Worm (Caenorhabditis elegans) whole organism, L1 larva: Measurements from ENCODE around the gene srh-69.
"Not testable (repeated sequence)": the region's sequence is repeated elsewhere in the genome, so short reads cannot be mapped to it uniquely, and the experiment has no call there.

Experiments used
- C34B4.2 ChIP-seq: sonication (generic microtip); optimal IDR thresholded peaks from 2 replicates; lab custom pipeline; 2017; ENCODE audit warnings: mild to moderate bottlenecking, missing genetic modification characterization, missing compliant biosample characterization
- alr-1 ChIP-seq: fragments of 200-800 bp; sonication (Bioruptor generic); optimal IDR thresholded peaks from 2 replicates; lab custom pipeline; 2018; ENCODE audit warnings: borderline replicate concordance, mild to moderate bottlenecking, missing genetic modification characterization, missing compliant biosample characterization
- aly-2 ChIP-seq: fragments of 150-350 bp; optimal IDR thresholded peaks from 2 replicates; lab custom pipeline; 2014; ENCODE audit warnings: missing biosample characterization, missing genetic modification characterization
- blmp-1 ChIP-seq: fragments of 150-350 bp; optimal IDR thresholded peaks from 2 replicates; lab custom pipeline; 2014; ENCODE audit warnings: missing biosample characterization, missing genetic modification characterization
- ceh-8 ChIP-seq: fragments of 200-800 bp; sonication (Bioruptor generic); optimal IDR thresholded peaks from 2 replicates; lab custom pipeline; 2018; ENCODE audit warnings: mild to moderate bottlenecking, missing genetic modification characterization, moderate library complexity, missing compliant biosample characterization
- ceh-82 ChIP-seq, 3 experiments: fragments of 150-350 bp in 1 of 3; sonication (generic microtip) in 2 of 3; optimal IDR thresholded peaks; 2 replicates each; lab custom pipeline; 2014 to 2017; ENCODE audit warnings: missing biosample characterization in 3 of 3, missing genetic modification characterization in 3 of 3
- dpl-1 ChIP-seq, 3 experiments: fragments of 150-350 bp in 2 of 3; sonication (generic microtip) in 1 of 3; optimal IDR thresholded peaks; 2 replicates each; lab custom pipeline; 2014 to 2017; ENCODE audit warnings: missing biosample characterization in 3 of 3, missing genetic modification characterization in 3 of 3, missing genetic modification reagents in 3 of 3
- dsc-1 ChIP-seq: sonication (generic microtip); optimal IDR thresholded peaks from 2 replicates; lab custom pipeline; 2016; ENCODE audit warnings: mild to moderate bottlenecking, missing genetic modification characterization, missing compliant biosample characterization
- efl-1 ChIP-seq, 4 experiments: fragments of 150-350 bp; optimal IDR thresholded peaks in 3 of 4; peaks in 1 of 4; 1 replicate in 1 of 4; 2 replicates in 3 of 4; lab custom pipeline; 2014; ENCODE audit warnings: missing biosample characterization in 2 of 4, missing genetic modification characterization in 2 of 4, missing genetic modification reagents in 2 of 4
- efl-3 ChIP-seq: fragments of 200-800 bp; sonication (Bioruptor generic); optimal IDR thresholded peaks from 2 replicates; lab custom pipeline; 2018; ENCODE audit warnings: mild to moderate bottlenecking, missing genetic modification characterization, missing compliant biosample characterization
- egl-13 ChIP-seq: sonication (generic microtip); optimal IDR thresholded peaks from 2 replicates; lab custom pipeline; 2016; ENCODE audit warnings: missing genotype, missing genetic modification reagents, missing genetic modification characterization, missing compliant biosample characterization
- elt-3 ChIP-seq, 6 experiments: fragments of 150-350 bp in 1 of 6; sonication (generic microtip); optimal IDR thresholded peaks; 2 replicates each; lab custom pipeline; 2017 to 2018; ENCODE audit warnings: missing biosample characterization in 6 of 6, missing genetic modification characterization in 6 of 6, inconsistent platforms in 1 of 6
- ets-5 ChIP-seq: fragments of 200-800 bp; sonication (Bioruptor generic); IDR thresholded peaks from 2 replicates; pipeline ENCODE4 v1.3.6; 2022; ENCODE audit warnings: missing genetic modification characterization, missing compliant biosample characterization
- grh-1 ChIP-seq: fragments of 200-800 bp; sonication (Bioruptor generic); IDR thresholded peaks from 2 replicates; pipeline ENCODE4 v1.3.6; 2022; ENCODE audit warnings: missing genetic modification reagents, missing genetic modification characterization, missing compliant biosample characterization
- hlh-17 ChIP-seq: fragments of 200-800 bp; sonication (Bioruptor generic); optimal IDR thresholded peaks from 2 replicates; lab custom pipeline; 2018; ENCODE audit warnings: missing genetic modification characterization, mild to moderate bottlenecking, missing compliant biosample characterization, moderate library complexity, borderline replicate concordance
- hlh-4 ChIP-seq: sonication (generic microtip); optimal IDR thresholded peaks from 2 replicates; lab custom pipeline; 2016; ENCODE audit warnings: mild to moderate bottlenecking, missing genetic modification characterization, missing compliant biosample characterization
- irx-1 ChIP-seq: sonication (generic microtip); optimal IDR thresholded peaks from 2 replicates; lab custom pipeline; 2016; ENCODE audit warnings: missing genetic modification characterization, missing compliant biosample characterization
- jun-1 ChIP-seq: fragments of 150-350 bp; optimal IDR thresholded peaks from 2 replicates; lab custom pipeline; 2014; ENCODE audit warnings: missing biosample characterization, missing genetic modification reagents, missing genetic modification characterization
- lin-14 ChIP-seq: fragments of 200-800 bp; sonication (Bioruptor generic); optimal IDR thresholded peaks from 2 replicates; lab custom pipeline; 2018; ENCODE audit warnings: mild to moderate bottlenecking, missing genetic modification characterization, moderate library complexity, missing compliant biosample characterization
- lin-39 ChIP-seq: fragments of 150-350 bp; optimal IDR thresholded peaks from 2 replicates; lab custom pipeline; 2014; ENCODE audit warnings: missing biosample characterization, missing genetic modification reagents, missing genetic modification characterization
- nhr-12 ChIP-seq: sonication (generic microtip); optimal IDR thresholded peaks from 2 replicates; lab custom pipeline; 2017; ENCODE audit warnings: missing biosample characterization, missing genetic modification characterization
- nhr-19 ChIP-seq: fragments of 200-800 bp; sonication (Bioruptor generic); conservative IDR thresholded peaks from 2 replicates; pipeline ENCODE4 v1.3.6; 2022; ENCODE audit warnings: missing genetic modification characterization, missing compliant biosample characterization
- nhr-237 ChIP-seq: fragments of 150-350 bp; optimal IDR thresholded peaks from 2 replicates; lab custom pipeline; 2014; ENCODE audit warnings: missing biosample characterization, missing genetic modification characterization
- nhr-28 ChIP-seq: fragments of 150-350 bp; optimal IDR thresholded peaks from 2 replicates; lab custom pipeline; 2014; ENCODE audit warnings: missing biosample characterization, missing genetic modification characterization
- nhr-47 ChIP-seq: sonication (generic microtip); optimal IDR thresholded peaks from 2 replicates; lab custom pipeline; 2016; ENCODE audit warnings: mild to moderate bottlenecking, missing genetic modification characterization, moderate library complexity, missing compliant biosample characterization
- nhr-76 ChIP-seq: sonication (generic microtip); optimal IDR thresholded peaks from 2 replicates; lab custom pipeline; 2017; ENCODE audit warnings: missing biosample characterization, missing genetic modification characterization
- nhr-77 ChIP-seq: fragments of 150-350 bp; optimal IDR thresholded peaks from 2 replicates; lab custom pipeline; 2014; ENCODE audit warnings: missing biosample characterization, missing genetic modification characterization
- nhr-85 ChIP-seq: sonication (generic microtip); peaks from one replicate; lab custom pipeline; 2016; ENCODE audit warnings: missing genetic modification characterization, inconsistent platforms, missing compliant biosample characterization
- pag-3 ChIP-seq: sonication (generic microtip); optimal IDR thresholded peaks from 2 replicates; lab custom pipeline; 2017; ENCODE audit warnings: missing genetic modification characterization, mild to moderate bottlenecking, missing compliant biosample characterization, antibody characterized with exemption, borderline replicate concordance; ENCODE audit not compliant: insufficient read depth
- pax-3 ChIP-seq: fragments of 200-800 bp; sonication (Bioruptor generic); optimal IDR thresholded peaks from 2 replicates; lab custom pipeline; 2018; ENCODE audit warnings: mild to moderate bottlenecking, missing genetic modification characterization, moderate library complexity, missing compliant biosample characterization
- rnt-1 ChIP-seq: sonication (generic microtip); optimal IDR thresholded peaks from 2 replicates; lab custom pipeline; 2016; ENCODE audit warnings: mild to moderate bottlenecking, missing genetic modification characterization, moderate library complexity, missing compliant biosample characterization
- skn-1 ChIP-seq: fragments of 150-350 bp; optimal IDR thresholded peaks from 2 replicates; lab custom pipeline; 2014; ENCODE audit warnings: missing biosample characterization, missing genetic modification characterization
- snpc-4 ChIP-seq: fragments of 150-350 bp; optimal IDR thresholded peaks from 2 replicates; lab custom pipeline; 2014; ENCODE audit warnings: missing biosample characterization, missing genetic modification characterization
- snu-23 ChIP-seq: sonication (generic microtip); optimal IDR thresholded peaks from 2 replicates; lab custom pipeline; 2016; ENCODE audit warnings: missing genetic modification characterization, missing compliant biosample characterization
- swsn-7 ChIP-seq: sonication (generic microtip); optimal IDR thresholded peaks from 2 replicates; lab custom pipeline; 2016; ENCODE audit warnings: missing genetic modification characterization, missing compliant biosample characterization
- tbx-2 ChIP-seq: sonication (generic microtip); optimal IDR thresholded peaks from 2 replicates; lab custom pipeline; 2016; ENCODE audit warnings: missing genetic modification characterization, missing compliant biosample characterization
- unc-130 ChIP-seq: fragments of 150-350 bp; optimal IDR thresholded peaks from 2 replicates; lab custom pipeline; 2017; ENCODE audit warnings: missing biosample characterization, missing genetic modification characterization, inconsistent platforms
- unc-62 ChIP-seq: fragments of 150-350 bp; optimal IDR thresholded peaks from 2 replicates; lab custom pipeline; 2014; ENCODE audit warnings: missing biosample characterization, missing genetic modification reagents, missing genetic modification characterization
- unc-86 ChIP-seq: sonication (generic microtip); optimal IDR thresholded peaks from 2 replicates; lab custom pipeline; 2016; ENCODE audit warnings: missing genetic modification characterization, missing compliant biosample characterization
- unc-98 ChIP-seq: fragments of 200-800 bp; sonication (Bioruptor generic); IDR thresholded peaks from 2 replicates; pipeline ENCODE4 v1.3.6; 2022; ENCODE audit warnings: missing genetic modification characterization, missing compliant biosample characterization
- xbp-1 ChIP-seq: sonication (generic microtip); optimal IDR thresholded peaks from 2 replicates; lab custom pipeline; 2016; ENCODE audit warnings: missing genetic modification characterization, missing compliant biosample characterization
- zag-1 ChIP-seq: fragments of 150-350 bp; optimal IDR thresholded peaks from 2 replicates; lab custom pipeline; 2014; ENCODE audit warnings: missing biosample characterization, missing genetic modification characterization
- zip-4 ChIP-seq: fragments of 200-800 bp; sonication (Bioruptor generic); optimal IDR thresholded peaks from 2 replicates; lab custom pipeline; 2018; ENCODE audit warnings: mild to moderate bottlenecking, missing genetic modification characterization, moderate library complexity, missing compliant biosample characterization
- ztf-11 ChIP-seq, 2 experiments: sonication (generic microtip); optimal IDR thresholded peaks; 2 replicates each; lab custom pipeline; 2016 to 2017; ENCODE audit warnings: missing genetic modification characterization in 2 of 2, missing biosample characterization in 1 of 2, missing compliant biosample characterization in 1 of 2
- ztf-4 ChIP-seq: fragments of 150-350 bp; optimal IDR thresholded peaks from 2 replicates; lab custom pipeline; 2014; ENCODE audit warnings: missing biosample characterization, missing genetic modification characterization

The srh-69 gene

DNA sequence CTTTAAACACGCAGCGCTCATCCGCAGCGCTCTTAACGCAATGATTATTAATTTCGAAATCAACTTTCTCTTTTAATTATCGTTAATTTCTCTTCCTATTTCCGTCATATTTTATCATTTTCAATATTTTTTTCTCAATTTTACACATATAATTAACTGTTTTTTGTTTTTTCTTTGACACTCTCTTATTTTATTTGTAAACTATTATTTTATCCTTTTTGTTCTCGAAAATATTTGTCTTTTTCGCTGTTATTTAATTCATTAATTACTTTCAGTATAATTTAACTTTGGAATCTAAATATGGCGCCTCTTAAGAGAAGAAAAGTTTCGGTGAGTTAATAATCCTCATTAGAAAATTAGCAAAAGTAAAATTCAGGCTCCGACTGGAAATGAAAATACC, 21.7 kb upstream of the srh-69 start, which contains the start of gene F49C5.3:
TSS of gene F49C5.3 (plus strand) at position 301 of the 400 bp plus-strand sequence.
- TF ChIP-seq nhr-237 (tag; lab: Kevin White, UChicago); nhr-19 (GFP tag; lab: Robert Waterston, UW); pax-3 (tag; lab: Kevin White, UChicago): not testable (repeated sequence)

DNA sequence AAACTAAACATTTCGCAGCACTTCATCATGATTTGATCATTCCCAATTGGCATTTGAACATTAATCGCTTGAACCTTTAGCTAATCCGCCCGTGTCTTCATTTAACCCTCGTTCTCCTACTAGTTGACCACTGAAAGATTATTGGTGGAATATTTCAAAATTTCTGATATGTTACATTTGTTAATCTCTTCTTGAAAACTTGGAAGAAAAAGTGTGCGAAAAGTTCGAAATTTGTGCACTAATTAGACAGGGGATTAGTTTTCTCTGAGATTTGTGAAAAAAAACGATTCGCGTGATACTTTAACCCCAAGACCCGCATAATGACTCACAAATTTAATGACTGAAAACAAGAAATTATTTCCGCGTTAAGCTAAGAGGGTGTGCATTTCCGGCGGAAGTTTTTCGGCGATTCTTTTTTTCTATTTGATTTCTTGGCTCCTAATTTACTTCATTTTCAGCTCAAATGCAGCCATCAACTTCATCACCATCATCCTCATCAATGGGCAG, 20.8 kb upstream of the srh-69 start, which contains the start of gene nimk-1:
TSS of gene nimk-1 (plus strand) at position 457 of the 507 bp plus-strand sequence.
- TF ChIP-seq dsc-1 (tag; lab: Kevin White, UChicago) = peak; percentile 64
- no peak for TF ChIP-seq skn-1 (tag; lab: Kevin White, UChicago)

ce11 chrII:12530958-12531357, 16.4 kb upstream of the srh-69 start, which contains the start of gene srx-120:
Gene srx-120 (plus strand): TSS chrII:12531258.
- no peak for TF ChIP-seq nhr-12
- TF ChIP-seq snu-23 (GFP tag; lab: Kevin White, UChicago) = no peak
- no peak for TF ChIP-seq grh-1
- no peak for TF ChIP-seq alr-1 (tag; lab: Kevin White, UChicago)
- TF ChIP-seq unc-98 = no peak
- TF ChIP-seq hlh-17 (GFP tag; lab: Kevin White, UChicago) = no peak
- no peak for TF ChIP-seq efl-3
- TF ChIP-seq unc-130 (tag; lab: Kevin White, UChicago) = no peak
- no peak for TF ChIP-seq irx-1
- TF ChIP-seq nhr-76 (tag; lab: Kevin White, UChicago) = no peak
- no peak for TF ChIP-seq lin-14
- TF ChIP-seq tbx-2 (tag; lab: Kevin White, UChicago) = no peak
- TF ChIP-seq nhr-47 = no peak
- no peak for TF ChIP-seq ztf-4 (tag; lab: Kevin White, UChicago)
- TF ChIP-seq ceh-8 (GFP tag; lab: Kevin White, UChicago) = no peak
- TF ChIP-seq nhr-85 (tag; lab: Kevin White, UChicago) = no peak
- TF ChIP-seq swsn-7 = no peak

DNA sequence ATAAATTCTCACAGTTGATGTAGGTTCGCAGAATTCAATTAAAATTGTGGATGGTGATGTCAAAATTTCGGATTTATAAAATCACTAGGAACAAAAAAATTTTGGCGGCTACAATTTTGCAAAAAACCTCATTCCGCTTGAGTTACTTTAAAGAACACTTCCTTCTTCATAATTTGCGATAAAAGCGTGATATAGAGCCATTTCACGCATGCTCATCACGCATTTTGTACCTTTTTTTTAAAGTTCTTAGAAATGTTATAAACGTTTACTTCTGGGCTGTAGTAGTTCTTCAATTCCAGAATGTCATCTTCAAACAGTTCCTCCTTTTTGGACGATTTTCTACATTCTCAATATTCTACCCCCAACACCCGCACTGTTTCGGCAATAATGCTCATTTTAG, 13.4 kb upstream of the srh-69 start, which contains the start of gene srx-119:
TSS of gene srx-119 (plus strand) at position 301 of the 400 bp plus-strand sequence.
- TF ChIP-seq lin-39 (no peak), aly-2 (no peak), nhr-76 (tag; lab: Kevin White, UChicago) (no peak), irx-1 (no peak), snu-23 (GFP tag; lab: Kevin White, UChicago) (no peak), nhr-77 (tag; lab: Kevin White, UChicago) (no peak), ztf-11 (tag; optimal IDR thresholded peaks at IDR 0.05; lab: Kevin White, UChicago) (no peak), zag-1 (tag; lab: Kevin White, UChicago) (no peak), elt-3 (tag; optimal IDR thresholded peaks at IDR 0.05; lab: Kevin White, UChicago) (no peak), nhr-28 (tag; lab: Kevin White, UChicago) (no peak), hlh-4 (tag; lab: Kevin White, UChicago) (no peak), blmp-1 (tag; lab: Kevin White, UChicago) (no peak), egl-13 (tag; lab: Kevin White, UChicago) (no peak), nhr-237 (tag; lab: Kevin White, UChicago) (no peak), rnt-1 (tag; lab: Kevin White, UChicago) (no peak), xbp-1 (tag; lab: Kevin White, UChicago) (no peak), lin-14 (no peak), jun-1 (no peak)

DNA sequence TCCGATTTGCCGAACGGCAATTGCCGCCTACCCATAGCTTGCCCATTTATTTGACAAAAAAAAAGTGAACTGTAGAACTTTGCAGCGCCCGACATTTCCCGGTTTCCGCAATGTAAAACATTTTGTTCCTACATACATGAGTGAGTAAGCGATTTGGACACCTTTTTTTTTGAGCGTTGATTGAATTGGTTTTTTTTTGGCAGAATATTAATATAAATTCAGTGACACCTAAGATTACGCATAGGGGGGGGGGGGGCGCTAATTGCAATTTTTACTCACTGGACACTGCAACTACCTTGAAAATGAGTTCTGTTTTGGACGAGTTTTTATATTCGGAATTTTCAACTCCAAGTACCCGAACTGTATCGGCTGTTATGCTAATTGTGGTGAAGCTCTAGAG, 11.0 kb upstream of the srh-69 start, which contains the start of gene srx-118:
TSS of gene srx-118 (plus strand) at position 301 of the 400 bp plus-strand sequence.
- TF ChIP-seq dpl-1 (GFP tag; optimal IDR thresholded peaks at IDR 0.05; lab: Kevin White, UChicago) (no peak), pag-3 (tag; lab: Kevin White, UChicago) (no peak), unc-62 (no peak), ceh-82 (tag; optimal IDR thresholded peaks at IDR 0.05; lab: Kevin White, UChicago) (no peak), swsn-7 (no peak), zip-4 (GFP tag; lab: Kevin White, UChicago) (no peak), nhr-85 (tag; lab: Kevin White, UChicago) (no peak), efl-1 (optimal IDR thresholded peaks at IDR 0.05; lab: Kevin White, UChicago) (no peak), efl-1 (GFP tag; optimal IDR thresholded peaks at IDR 0.05 in 1 of 2; lab: Kevin White, UChicago) (no peak), unc-86 (tag; lab: Kevin White, UChicago) (no peak), C34B4.2 (tag; lab: Kevin White, UChicago) (no peak), snpc-4 (tag; lab: Kevin White, UChicago) (no peak), ets-5 (GFP tag; lab: Robert Waterston, UW) (no peak), nhr-237 (tag; lab: Kevin White, UChicago) (no peak)
